Fruit fly (Drosophila melanogaster) whole organism, wandering third instar larva: ENCODE measurements around the gene CG15160.
A peak's percentile ranks its signal among the peaks of the same experiment; 100 is the strongest.

Source experiments
- Abd-B ChIP-seq: fragments of >200 bp; optimal IDR thresholded peaks from 2 replicates; lab custom pipeline; 2017; ENCODE audit warnings: missing biosample characterization, missing genetic modification characterization
- CG32264 ChIP-seq: fragments of 200-800 bp; sonication (Bioruptor generic); optimal IDR thresholded peaks from 2 replicates; lab custom pipeline; 2016; ENCODE audit warnings: missing biosample characterization, missing genetic modification characterization
- CG9705 ChIP-seq: fragments of 200-800 bp; sonication (Bioruptor generic); optimal IDR thresholded peaks from 2 replicates; lab custom pipeline; 2018; ENCODE audit warnings: missing biosample characterization, mild to moderate bottlenecking, missing genetic modification characterization
- CrebA ChIP-seq: fragments of 200-800 bp; sonication (Bioruptor generic); optimal IDR thresholded peaks from 2 replicates; lab custom pipeline; 2016; ENCODE audit warnings: missing biosample characterization, mild to moderate bottlenecking, missing genetic modification characterization, borderline replicate concordance
- Dfd ChIP-seq: fragments of >200 bp; optimal IDR thresholded peaks from 2 replicates; lab custom pipeline; 2017; ENCODE audit warnings: missing biosample characterization, missing genetic modification characterization
- Dif ChIP-seq: fragments of 200-275, 200-300 bp; sonication (Bioruptor generic); optimal IDR thresholded peaks from 2 replicates; lab custom pipeline; 2018; ENCODE audit warnings: missing biosample characterization, missing genetic modification characterization; ENCODE audit not compliant: partially characterized antibody
- GATAd ChIP-seq: sonication (Bioruptor generic); optimal IDR thresholded peaks from 2 replicates; lab custom pipeline; 2016; ENCODE audit warnings: missing biosample characterization, missing genetic modification characterization
- HLH106 ChIP-seq: fragments of 200-800 bp; optimal IDR thresholded peaks from 3 replicates; lab custom pipeline; 2019; ENCODE audit warnings: missing biosample characterization, mild to moderate bottlenecking, missing genetic modification characterization, moderate library complexity
- Hr83 ChIP-seq: fragments of 200-300 bp; sonication (Bioruptor generic); optimal IDR thresholded peaks from 2 replicates; lab custom pipeline; 2016; ENCODE audit warnings: missing biosample characterization, mild to moderate bottlenecking, missing genetic modification characterization, moderate library complexity; ENCODE audit not compliant: poor library complexity, severe bottlenecking
- Mio ChIP-seq: sonication (Bioruptor generic); optimal IDR thresholded peaks from 2 replicates; lab custom pipeline; 2016; ENCODE audit warnings: missing biosample characterization, missing genetic modification characterization
- Myc ChIP-seq: fragments of >200 bp; optimal IDR thresholded peaks from 2 replicates; lab custom pipeline; 2017
- N ChIP-seq: fragments of >200 bp; optimal IDR thresholded peaks from 2 replicates; lab custom pipeline; 2018; ENCODE audit warnings: missing biosample characterization, missing external identifiers, missing genetic modification characterization
- OdsH ChIP-seq: fragments of 200-800 bp; sonication (Bioruptor generic); optimal IDR thresholded peaks from 2 replicates; lab custom pipeline; 2016; ENCODE audit warnings: missing biosample characterization, mild to moderate bottlenecking, missing genetic modification characterization
- Rel ChIP-seq, 2 experiments: fragments of 200-800 bp; sonication (Bioruptor generic) in 1 of 2; optimal IDR thresholded peaks; 2 replicates in 1 of 2; 3 replicates in 1 of 2; lab custom pipeline; 2016 to 2019; ENCODE audit warnings: mild to moderate bottlenecking in 2 of 2, missing biosample characterization in 2 of 2, missing genetic modification characterization in 2 of 2, moderate library complexity in 1 of 2
- Sp1 ChIP-seq: fragments of 200-800 bp; sonication (Bioruptor generic); optimal IDR thresholded peaks from 3 replicates; lab custom pipeline; 2019; ENCODE audit warnings: missing biosample characterization, mild to moderate bottlenecking, missing genetic modification characterization, moderate library complexity
- br ChIP-seq: fragments of 200-800 bp; sonication (Bioruptor generic); optimal IDR thresholded peaks from 2 replicates; lab custom pipeline; 2016; ENCODE audit warnings: missing biosample characterization, missing genetic modification characterization
- brk ChIP-seq: fragments of 200-800 bp; sonication (Bioruptor generic); optimal IDR thresholded peaks from 2 replicates; lab custom pipeline; 2016; ENCODE audit warnings: missing biosample characterization, mild to moderate bottlenecking, missing genetic modification characterization
- dmrt93B ChIP-seq: fragments of 200-800 bp; sonication (Bioruptor generic); optimal IDR thresholded peaks from 2 replicates; lab custom pipeline; 2018; ENCODE audit warnings: missing biosample characterization, mild to moderate bottlenecking, missing genetic modification characterization
- dsf ChIP-seq: sonication (Bioruptor generic); optimal IDR thresholded peaks from 2 replicates; lab custom pipeline; 2016; ENCODE audit warnings: missing biosample characterization, missing genetic modification characterization, borderline replicate concordance
- ey ChIP-seq: fragments of 200-800 bp; sonication (Bioruptor generic); optimal IDR thresholded peaks from 2 replicates; lab custom pipeline; 2016; ENCODE audit warnings: missing biosample characterization, missing genetic modification characterization
- foxo ChIP-seq, 2 experiments: fragments of 200-800 bp; sonication (Bioruptor generic); optimal IDR thresholded peaks; 2 replicates in 1 of 2; 3 replicates in 1 of 2; lab custom pipeline; 2016 to 2017; ENCODE audit warnings: missing biosample characterization in 2 of 2, missing genetic modification characterization in 2 of 2
- h ChIP-seq: fragments of 200-800 bp; sonication (Bioruptor generic); optimal IDR thresholded peaks from 3 replicates; lab custom pipeline; 2016; ENCODE audit warnings: missing biosample characterization, mild to moderate bottlenecking, missing genetic modification characterization
- lola ChIP-seq: fragments of >200 bp; optimal IDR thresholded peaks from 2 replicates; lab custom pipeline; 2017; ENCODE audit warnings: missing biosample characterization, missing genetic modification characterization
- pan ChIP-seq: fragments of >200 bp; optimal IDR thresholded peaks from 2 replicates; lab custom pipeline; 2017
- psq ChIP-seq: fragments of 200-800 bp; sonication (Bioruptor generic); optimal IDR thresholded peaks from 3 replicates; lab custom pipeline; 2017; ENCODE audit warnings: missing biosample characterization, mild to moderate bottlenecking, missing genetic modification characterization, moderate library complexity
- rgr ChIP-seq: fragments of 200-800 bp; sonication (Bioruptor generic); optimal IDR thresholded peaks from 3 replicates; lab custom pipeline; 2016; ENCODE audit warnings: missing biosample characterization, mild to moderate bottlenecking, missing genetic modification characterization
- sage ChIP-seq: fragments of 200-800 bp; sonication (Bioruptor generic); optimal IDR thresholded peaks from 2 replicates; lab custom pipeline; 2016; ENCODE audit warnings: missing biosample characterization, mild to moderate bottlenecking, missing genetic modification characterization
- sv ChIP-seq: fragments of 200-800 bp; sonication (Bioruptor generic); optimal IDR thresholded peaks from 3 replicates; lab custom pipeline; 2016; ENCODE audit warnings: missing biosample characterization, missing genetic modification characterization
- tai ChIP-seq: sonication (Bioruptor generic); optimal IDR thresholded peaks from 2 replicates; lab custom pipeline; 2016; ENCODE audit warnings: missing biosample characterization, missing genetic modification characterization

Gene CG15160

dm6 chr2L:18606642-18607041 is 16.0 kb downstream of the CG15160 start, which contains the start of gene CG10333:
CG10333 (plus strand) TSS chr2L:18606832.
- TF ChIP-seq dmrt93B (GFP tag; lab: Kevin White, UChicago) (no peak), sv (GFP tag; lab: Kevin White, UChicago) (no peak), CrebA (GFP tag; lab: Kevin White, UChicago) (no peak), rgr (GFP tag; lab: Kevin White, UChicago) (no peak), sage (GFP tag; lab: Kevin White, UChicago) (no peak), Rel (GFP tag; optimal IDR thresholded peaks at IDR 0.05; lab: Kevin White, UChicago) (no peak), Rel (tag; optimal IDR thresholded peaks at IDR 0.05; lab: Kevin White, UChicago) (no peak), tai (GFP tag; lab: Kevin White, UChicago) (no peak), CG9705 (GFP tag; lab: Kevin White, UChicago) (no peak)

- no peak for TF ChIP-seq ey (GFP tag; lab: Kevin White, UChicago)
These were observed 21.4 kb downstream of the CG15160 start, which contains the start of gene Atac2 for dm6 chr2L:18612106-18612505. Atac2 (minus strand) TSS chr2L:18612249.

- TF ChIP-seq foxo (GFP tag; optimal IDR thresholded peaks at IDR 0.05; lab: Kevin White, UChicago) = no peak
- TF ChIP-seq lola (GFP tag; lab: Kevin White, UChicago) = no peak
- no peak for TF ChIP-seq OdsH (GFP tag; lab: Kevin White, UChicago)
- TF ChIP-seq CG9705 (GFP tag; lab: Kevin White, UChicago) = no peak
- no peak for TF ChIP-seq ey (GFP tag; lab: Kevin White, UChicago)
- no peak for TF ChIP-seq Mio
- TF ChIP-seq Dfd (GFP tag; lab: Kevin White, UChicago) = no peak
- no peak for TF ChIP-seq brk (GFP tag; lab: Kevin White, UChicago)
- no peak for TF ChIP-seq pan (lab: Kevin White, UChicago)
- no peak for TF ChIP-seq Sp1 (GFP tag; lab: Kevin White, UChicago)
- TF ChIP-seq CG32264 (GFP tag; lab: Kevin White, UChicago) = no peak
- TF ChIP-seq br (GFP tag; lab: Kevin White, UChicago) = no peak
These were observed 25.3 kb downstream of the CG15160 start, which contains the start of gene IFT46 for dm6 chr2L:18616019-18616418. IFT46 (minus strand) TSS chr2L:18616106.

dm6 chr2L:18617003-18617402 is 26.3 kb downstream of the CG15160 start, which contains the start of gene MESR3:
MESR3 (plus strand) TSS chr2L:18617256.
- TF ChIP-seq Rel (GFP tag; optimal IDR thresholded peaks at IDR 0.05; lab: Kevin White, UChicago) (no peak), Rel (tag; optimal IDR thresholded peaks at IDR 0.05; lab: Kevin White, UChicago) (peak; percentile 24), tai (GFP tag; lab: Kevin White, UChicago) (no peak), rgr (GFP tag; lab: Kevin White, UChicago) (peak; percentile 46), Hr83 (no peak), dsf (GFP tag; lab: Kevin White, UChicago) (no peak), h (GFP tag; lab: Kevin White, UChicago) (no peak), Dif (GFP tag; lab: Kevin White, UChicago) (peak; percentile 63), OdsH (GFP tag; lab: Kevin White, UChicago) (peak; percentile 62), CG9705 (GFP tag; lab: Kevin White, UChicago) (peak; percentile 13), HLH106 (tag; lab: Kevin White, UChicago) (peak; percentile 68), CrebA (GFP tag; lab: Kevin White, UChicago) (no peak), psq (GFP tag; lab: Kevin White, UChicago) (peak; percentile 54), Sp1 (GFP tag; lab: Kevin White, UChicago) (peak; percentile 72), sage (GFP tag; lab: Kevin White, UChicago) (peak; percentile 49), br (GFP tag; lab: Kevin White, UChicago) (no peak), GATAd (GFP tag; lab: Kevin White, UChicago) (no peak), foxo (GFP tag; optimal IDR thresholded peaks at IDR 0.05; lab: Kevin White, UChicago) (peak in 1 of 2 experiments; percentile 72), Dfd (GFP tag; lab: Kevin White, UChicago) (no peak)

- no peak for TF ChIP-seq foxo (GFP tag; optimal IDR thresholded peaks at IDR 0.05; lab: Kevin White, UChicago)
- no peak for TF ChIP-seq OdsH (GFP tag; lab: Kevin White, UChicago)
- no peak for TF ChIP-seq br (GFP tag; lab: Kevin White, UChicago)
- no peak for TF ChIP-seq Abd-B (GFP tag; lab: Kevin White, UChicago)
- no peak for TF ChIP-seq N (GFP tag; lab: Kevin White, UChicago)
- TF ChIP-seq Dfd (GFP tag; lab: Kevin White, UChicago) = no peak
- TF ChIP-seq Myc = no peak
- TF ChIP-seq GATAd (GFP tag; lab: Kevin White, UChicago) = no peak
- TF ChIP-seq pan (lab: Kevin White, UChicago) = no peak
These were observed 29.5 kb downstream of the CG15160 start for dm6 chr2L:18620153-18620552.
